Worm (Caenorhabditis elegans) whole organism, late embryonic: ENCODE measurements around the gene otpl-1.

ENCODE experiments used
- C08G9.2 ChIP-seq: sonication (generic microtip); optimal IDR thresholded peaks from 2 replicates; lab custom pipeline; 2016; ENCODE audit warnings: mild to moderate bottlenecking, missing genetic modification characterization, moderate library complexity, missing compliant biosample characterization
- ama-1 ChIP-seq: fragments of 150-350 bp; optimal IDR thresholded peaks from 2 replicates; lab custom pipeline; 2014
- ceh-31 ChIP-seq: sonication (generic microtip); optimal IDR thresholded peaks from 2 replicates; lab custom pipeline; 2016; ENCODE audit warnings: missing genetic modification characterization, missing compliant biosample characterization
- che-1 ChIP-seq: sonication (generic microtip); optimal IDR thresholded peaks from 2 replicates; lab custom pipeline; 2016; ENCODE audit warnings: mild to moderate bottlenecking, missing genetic modification characterization, missing compliant biosample characterization
- hlh-6 ChIP-seq: sonication (generic microtip); optimal IDR thresholded peaks from 2 replicates; lab custom pipeline; 2016; ENCODE audit warnings: missing genotype, missing genetic modification characterization, missing compliant biosample characterization
- nhr-11 ChIP-seq: fragments of 150-350 bp; optimal IDR thresholded peaks from 2 replicates; lab custom pipeline; 2014; ENCODE audit warnings: missing biosample characterization, missing genetic modification characterization
- pqm-1 ChIP-seq: sonication (generic microtip); optimal IDR thresholded peaks from 2 replicates; lab custom pipeline; 2016; ENCODE audit warnings: missing genetic modification characterization, missing compliant biosample characterization

DNA sequence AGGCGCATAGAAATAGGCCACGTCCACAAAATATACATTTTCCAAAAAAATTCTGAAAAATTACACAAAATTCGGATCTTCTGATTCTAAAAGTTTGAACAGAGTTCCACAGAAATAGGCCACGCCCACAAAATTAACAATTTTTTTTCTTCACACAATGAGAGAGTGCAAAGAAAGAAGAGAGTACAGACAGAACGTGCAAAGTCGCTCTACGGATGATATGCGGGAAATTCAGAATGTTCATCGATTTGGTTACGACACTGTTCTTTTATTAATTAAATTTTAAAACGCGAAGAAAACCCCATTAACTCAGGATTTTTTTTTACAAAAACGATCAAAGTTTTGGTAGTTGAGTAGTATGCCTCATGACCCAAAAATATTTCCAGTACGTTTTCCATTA is 35.8 kb upstream of the otpl-1 start:
- TF ChIP-seq pqm-1: no peak
- no peak for TF ChIP-seq hlh-6 (tag; lab: Kevin White, UChicago)
- no peak for TF ChIP-seq ceh-31 (tag; lab: Kevin White, UChicago)
- TF ChIP-seq che-1 (tag; lab: Kevin White, UChicago): no peak
- no peak for TF ChIP-seq nhr-11 (tag; lab: Kevin White, UChicago)
- TF ChIP-seq ama-1 (lab: Kevin White, UChicago): no peak
- TF ChIP-seq C08G9.2 (tag; lab: Kevin White, UChicago): no peak
